Worm (Caenorhabditis elegans): ENCODE data around the gene tag-322.

Gene tag-322

DNA sequence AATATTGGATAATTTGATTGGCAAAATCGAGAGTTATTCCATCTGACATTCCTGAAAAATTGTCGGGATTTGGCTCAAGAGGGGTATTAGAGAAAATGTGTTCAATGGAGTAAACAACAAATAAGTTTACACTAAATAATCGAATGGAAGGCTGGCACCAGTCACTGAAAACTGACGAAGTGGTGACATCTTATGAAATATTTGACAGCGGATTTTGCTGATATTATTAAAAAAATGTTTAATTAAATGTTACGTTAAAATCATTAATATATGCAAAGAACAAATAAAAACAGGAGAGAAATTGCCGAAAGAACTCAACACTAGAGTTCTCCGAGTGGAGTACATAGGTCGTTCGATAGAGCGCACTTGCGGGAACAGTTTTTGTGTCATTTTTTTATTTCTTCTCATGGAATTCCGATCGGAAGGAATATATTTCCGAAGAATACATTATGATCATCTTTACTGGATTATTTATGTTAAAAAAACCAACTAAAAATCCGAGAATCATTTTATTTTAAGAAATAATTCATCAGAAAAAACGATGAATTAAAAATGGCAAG lies at the start of gene tag-322:
TSS of gene tag-322 (minus strand) at position 51 of the 560 bp plus-strand sequence.
- TF ChIP-seq pqm-1 (tag; optimal IDR thresholded peaks at IDR 0.05) (no peak), Y48G9A.11 (GFP tag; IDR thresholded peaks at IDR 0.05) (no peak), ceh-32 (tag; optimal IDR thresholded peaks at IDR 0.05; ENCODE audit: poor library complexity) (no peak), zag-1 (tag; optimal IDR thresholded peaks at IDR 0.05) (no peak), aha-1 (tag) (no peak), hlh-30 (tag; optimal IDR thresholded peaks at IDR 0.05; ENCODE audit: insufficient read depth) (peak; percentile 54), hif-1 (tag; optimal IDR thresholded peaks at IDR 0.05) (peak in 1 of 2 experiments; percentile 4), sdz-12 (GFP tag; optimal IDR thresholded peaks at IDR 0.05) (no peak), cey-2 (tag; optimal IDR thresholded peaks at IDR 0.05; ENCODE audit: borderline replicate concordance, insufficient read depth) (no peak), ZK546.5 (tag; optimal IDR thresholded peaks at IDR 0.05) (no peak), nhr-77 (tag; optimal IDR thresholded peaks at IDR 0.05) (peak; percentile 42), daf-16 (GFP tag; optimal IDR thresholded peaks at IDR 0.05) (peak in 1 of 2 experiments; percentile 32), daf-16 (tag; optimal IDR thresholded peaks at IDR 0.05) (peak; percentile 45), Y75B8A.6 (GFP tag; IDR thresholded peaks at IDR 0.05) (no peak), ceh-44 (GFP tag; IDR thresholded peaks at IDR 0.05) (no peak), egl-43 (GFP tag; IDR thresholded peaks at IDR 0.05) (no peak), mdt-29 (GFP tag; IDR thresholded peaks at IDR 0.05) (no peak), unc-130 (GFP tag; optimal IDR thresholded peaks at IDR 0.05) (no peak), F44E2.7 (GFP tag; IDR thresholded peaks at IDR 0.05) (no peak), fkh-10 (GFP tag; optimal IDR thresholded peaks at IDR 0.05) (no peak), F10B5.3 (tag; optimal IDR thresholded peaks at IDR 0.05) (no peak), nhr-11 (tag; optimal IDR thresholded peaks at IDR 0.05) (no peak), nhr-102 (tag; optimal IDR thresholded peaks at IDR 0.05) (peak; percentile 42), attf-4 (tag; optimal IDR thresholded peaks at IDR 0.05) (no peak), nhr-111 (GFP tag; optimal IDR thresholded peaks at IDR 0.05) (no peak), ama-1 (optimal IDR thresholded peaks at IDR 0.05) (peak; percentile 44), R02D3.7 (tag; optimal IDR thresholded peaks at IDR 0.05) (no peak), mxl-2 (GFP tag; conservative IDR thresholded peaks at IDR 0.05) (no peak), lim-7 (GFP tag; IDR thresholded peaks at IDR 0.05) (no peak), nhr-41 (GFP tag; IDR thresholded peaks at IDR 0.05) (no peak), daf-8 (GFP tag; IDR thresholded peaks at IDR 0.05) (no peak), lin-38 (GFP tag; IDR thresholded peaks at IDR 0.05) (peak; percentile 96), saeg-2 (GFP tag; IDR thresholded peaks at IDR 0.05) (no peak), dmd-8 (GFP tag; IDR thresholded peaks at IDR 0.05) (no peak), tag-97 (GFP tag; IDR thresholded peaks at IDR 0.05) (no peak), D1046.2 (GFP tag; IDR thresholded peaks at IDR 0.05) (no peak), ZK337.2 (GFP tag; IDR thresholded peaks at IDR 0.05) (no peak), pha-4 (GFP tag; IDR thresholded peaks at IDR 0.05) (no peak), pha-4 (tag; optimal IDR thresholded peaks at IDR 0.05) (peak; percentile 18), ceh-20 (GFP tag; IDR thresholded peaks at IDR 0.05) (no peak), lir-3 (tag; optimal IDR thresholded peaks at IDR 0.05) (no peak), Y105C5A.15 (GFP tag; IDR thresholded peaks at IDR 0.05) (no peak), zip-11 (GFP tag; IDR thresholded peaks at IDR 0.05) (no peak), php-3 (GFP tag; IDR thresholded peaks at IDR 0.05) (no peak), nhr-48 (tag; optimal IDR thresholded peaks at IDR 0.05) (no peak), jun-1 (tag; optimal IDR thresholded peaks at IDR 0.05) (no peak), ces-1 (GFP tag; optimal IDR thresholded peaks at IDR 0.05) (no peak), set-16 (GFP tag; IDR thresholded peaks at IDR 0.05) (no peak), gei-8 (GFP tag; optimal IDR thresholded peaks at IDR 0.05) (no peak), T20F7.1 (GFP tag; optimal IDR thresholded peaks at IDR 0.05) (peak; percentile 47), nhr-6 (tag; optimal IDR thresholded peaks at IDR 0.05) (peak; percentile 31), Y5F2A.4 (GFP tag; optimal IDR thresholded peaks at IDR 0.05) (no peak)
